Fruit fly (Drosophila melanogaster) whole organism, wandering third instar larva: ENCODE results near the gene pico.
A peak's percentile ranks its signal among the peaks of the same experiment; 100 is the strongest.

Experiments
- Abd-B ChIP-seq: fragments of >200 bp; optimal IDR thresholded peaks from 2 replicates; lab custom pipeline; 2017; ENCODE audit warnings: missing biosample characterization, missing genetic modification characterization
- CG32264 ChIP-seq: fragments of 200-800 bp; sonication (Bioruptor generic); optimal IDR thresholded peaks from 2 replicates; lab custom pipeline; 2016; ENCODE audit warnings: missing biosample characterization, missing genetic modification characterization
- CG9705 ChIP-seq: fragments of 200-800 bp; sonication (Bioruptor generic); optimal IDR thresholded peaks from 2 replicates; lab custom pipeline; 2018; ENCODE audit warnings: missing biosample characterization, mild to moderate bottlenecking, missing genetic modification characterization
- CrebA ChIP-seq: fragments of 200-800 bp; sonication (Bioruptor generic); optimal IDR thresholded peaks from 2 replicates; lab custom pipeline; 2016; ENCODE audit warnings: missing biosample characterization, mild to moderate bottlenecking, missing genetic modification characterization, borderline replicate concordance
- Dfd ChIP-seq: fragments of >200 bp; optimal IDR thresholded peaks from 2 replicates; lab custom pipeline; 2017; ENCODE audit warnings: missing biosample characterization, missing genetic modification characterization
- Dif ChIP-seq: fragments of 200-275, 200-300 bp; sonication (Bioruptor generic); optimal IDR thresholded peaks from 2 replicates; lab custom pipeline; 2018; ENCODE audit warnings: missing biosample characterization, missing genetic modification characterization; ENCODE audit not compliant: partially characterized antibody
- GATAd ChIP-seq: sonication (Bioruptor generic); optimal IDR thresholded peaks from 2 replicates; lab custom pipeline; 2016; ENCODE audit warnings: missing biosample characterization, missing genetic modification characterization
- HLH106 ChIP-seq: fragments of 200-800 bp; optimal IDR thresholded peaks from 3 replicates; lab custom pipeline; 2019; ENCODE audit warnings: missing biosample characterization, mild to moderate bottlenecking, missing genetic modification characterization, moderate library complexity
- Hnf4 ChIP-seq: fragments of 200-800 bp; sonication (Bioruptor generic); optimal IDR thresholded peaks from 2 replicates; lab custom pipeline; 2016; ENCODE audit warnings: missing biosample characterization, mild to moderate bottlenecking, missing genetic modification characterization
- Hr78 ChIP-seq: fragments of >200 bp; optimal IDR thresholded peaks from 2 replicates; lab custom pipeline; 2017; ENCODE audit warnings: missing biosample characterization, missing genetic modification characterization
- Hr83 ChIP-seq: fragments of 200-300 bp; sonication (Bioruptor generic); optimal IDR thresholded peaks from 2 replicates; lab custom pipeline; 2016; ENCODE audit warnings: missing biosample characterization, mild to moderate bottlenecking, missing genetic modification characterization, moderate library complexity; ENCODE audit not compliant: poor library complexity, severe bottlenecking
- Jra ChIP-seq: sonication (Bioruptor generic); optimal IDR thresholded peaks from 2 replicates; lab custom pipeline; 2016; ENCODE audit warnings: missing biosample characterization, missing genetic modification characterization
- Mio ChIP-seq: sonication (Bioruptor generic); optimal IDR thresholded peaks from 2 replicates; lab custom pipeline; 2016; ENCODE audit warnings: missing biosample characterization, missing genetic modification characterization
- Myc ChIP-seq: fragments of >200 bp; optimal IDR thresholded peaks from 2 replicates; lab custom pipeline; 2017
- N ChIP-seq: fragments of >200 bp; optimal IDR thresholded peaks from 2 replicates; lab custom pipeline; 2018; ENCODE audit warnings: missing biosample characterization, missing external identifiers, missing genetic modification characterization
- OdsH ChIP-seq: fragments of 200-800 bp; sonication (Bioruptor generic); optimal IDR thresholded peaks from 2 replicates; lab custom pipeline; 2016; ENCODE audit warnings: missing biosample characterization, mild to moderate bottlenecking, missing genetic modification characterization
- Rel ChIP-seq, 2 experiments: fragments of 200-800 bp; sonication (Bioruptor generic) in 1 of 2; optimal IDR thresholded peaks; 2 replicates in 1 of 2; 3 replicates in 1 of 2; lab custom pipeline; 2016 to 2019; ENCODE audit warnings: mild to moderate bottlenecking in 2 of 2, missing biosample characterization in 2 of 2, missing genetic modification characterization in 2 of 2, moderate library complexity in 1 of 2
- Sp1 ChIP-seq: fragments of 200-800 bp; sonication (Bioruptor generic); optimal IDR thresholded peaks from 3 replicates; lab custom pipeline; 2019; ENCODE audit warnings: missing biosample characterization, mild to moderate bottlenecking, missing genetic modification characterization, moderate library complexity
- Vsx2 ChIP-seq: fragments of 200-300, 225-300 bp; sonication (Bioruptor generic); optimal IDR thresholded peaks from 2 replicates; lab custom pipeline; 2018; ENCODE audit warnings: missing biosample characterization, missing genetic modification characterization; ENCODE audit not compliant: partially characterized antibody
- br ChIP-seq: fragments of 200-800 bp; sonication (Bioruptor generic); optimal IDR thresholded peaks from 2 replicates; lab custom pipeline; 2016; ENCODE audit warnings: missing biosample characterization, missing genetic modification characterization
- brk ChIP-seq: fragments of 200-800 bp; sonication (Bioruptor generic); optimal IDR thresholded peaks from 2 replicates; lab custom pipeline; 2016; ENCODE audit warnings: missing biosample characterization, mild to moderate bottlenecking, missing genetic modification characterization
- dl ChIP-seq, 2 experiments: fragments of 175-275, 200-275 bp in 1 of 2; fragments of 200-275 bp in 1 of 2; sonication (Bioruptor generic); optimal IDR thresholded peaks; lab custom pipeline; 2018; ENCODE audit warnings: mild to moderate bottlenecking in 2 of 2, missing biosample characterization in 2 of 2, missing genetic modification characterization in 2 of 2, moderate library complexity in 2 of 2; ENCODE audit not compliant: partially characterized antibody in 2 of 2, insufficient read depth in 1 of 2
- dmrt93B ChIP-seq: fragments of 200-800 bp; sonication (Bioruptor generic); optimal IDR thresholded peaks from 2 replicates; lab custom pipeline; 2018; ENCODE audit warnings: missing biosample characterization, mild to moderate bottlenecking, missing genetic modification characterization
- dsf ChIP-seq: sonication (Bioruptor generic); optimal IDR thresholded peaks from 2 replicates; lab custom pipeline; 2016; ENCODE audit warnings: missing biosample characterization, missing genetic modification characterization, borderline replicate concordance
- ey ChIP-seq: fragments of 200-800 bp; sonication (Bioruptor generic); optimal IDR thresholded peaks from 2 replicates; lab custom pipeline; 2016; ENCODE audit warnings: missing biosample characterization, missing genetic modification characterization
- foxo ChIP-seq, 2 experiments: fragments of 200-800 bp; sonication (Bioruptor generic); optimal IDR thresholded peaks; 2 replicates in 1 of 2; 3 replicates in 1 of 2; lab custom pipeline; 2016 to 2017; ENCODE audit warnings: missing biosample characterization in 2 of 2, missing genetic modification characterization in 2 of 2
- fru ChIP-seq: fragments of 200-800 bp; sonication (Bioruptor generic); optimal IDR thresholded peaks from 3 replicates; lab custom pipeline; 2016; ENCODE audit warnings: missing biosample characterization, mild to moderate bottlenecking, missing genetic modification characterization
- h ChIP-seq: fragments of 200-800 bp; sonication (Bioruptor generic); optimal IDR thresholded peaks from 3 replicates; lab custom pipeline; 2016; ENCODE audit warnings: missing biosample characterization, mild to moderate bottlenecking, missing genetic modification characterization
- jim ChIP-seq: fragments of 175-275, 200-325 bp; sonication (Bioruptor generic); optimal IDR thresholded peaks from 2 replicates; lab custom pipeline; 2016; ENCODE audit warnings: missing biosample characterization, mild to moderate bottlenecking, missing genetic modification characterization
- lola ChIP-seq: fragments of >200 bp; optimal IDR thresholded peaks from 2 replicates; lab custom pipeline; 2017; ENCODE audit warnings: missing biosample characterization, missing genetic modification characterization
- pan ChIP-seq: fragments of >200 bp; optimal IDR thresholded peaks from 2 replicates; lab custom pipeline; 2017
- psq ChIP-seq: fragments of 200-800 bp; sonication (Bioruptor generic); optimal IDR thresholded peaks from 3 replicates; lab custom pipeline; 2017; ENCODE audit warnings: missing biosample characterization, mild to moderate bottlenecking, missing genetic modification characterization, moderate library complexity
- rgr ChIP-seq: fragments of 200-800 bp; sonication (Bioruptor generic); optimal IDR thresholded peaks from 3 replicates; lab custom pipeline; 2016; ENCODE audit warnings: missing biosample characterization, mild to moderate bottlenecking, missing genetic modification characterization
- sage ChIP-seq: fragments of 200-800 bp; sonication (Bioruptor generic); optimal IDR thresholded peaks from 2 replicates; lab custom pipeline; 2016; ENCODE audit warnings: missing biosample characterization, mild to moderate bottlenecking, missing genetic modification characterization
- sv ChIP-seq: fragments of 200-800 bp; sonication (Bioruptor generic); optimal IDR thresholded peaks from 3 replicates; lab custom pipeline; 2016; ENCODE audit warnings: missing biosample characterization, missing genetic modification characterization
- tai ChIP-seq: sonication (Bioruptor generic); optimal IDR thresholded peaks from 2 replicates; lab custom pipeline; 2016; ENCODE audit warnings: missing biosample characterization, missing genetic modification characterization
- usp ChIP-seq: fragments of >200 bp; optimal IDR thresholded peaks from 2 replicates; lab custom pipeline; 2017; ENCODE audit warnings: missing biosample characterization, missing genetic modification characterization
- woc ChIP-seq: sonication (Bioruptor generic); optimal IDR thresholded peaks from 2 replicates; lab custom pipeline; 2016; ENCODE audit warnings: missing biosample characterization, mild to moderate bottlenecking, missing genetic modification characterization

pico gene

DNA sequence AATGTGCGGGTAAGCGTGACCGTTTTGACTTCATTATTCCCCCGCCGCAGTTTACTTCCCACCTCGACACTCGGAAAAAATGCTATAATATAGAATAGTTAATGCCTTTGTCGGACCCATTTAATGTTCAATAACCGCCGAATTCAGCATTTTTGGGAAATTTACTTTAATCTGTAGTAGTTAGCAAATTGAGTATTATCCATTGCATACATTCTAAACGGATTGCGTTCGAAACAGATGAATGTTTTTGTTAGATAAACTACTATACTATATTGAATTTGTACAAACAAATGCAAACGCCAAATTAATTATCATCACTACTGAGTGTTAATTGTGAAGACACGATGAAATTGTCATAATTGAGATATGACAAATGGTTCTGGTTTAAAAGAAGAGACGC, 32.3 kb upstream of the pico start:
- no peak for TF ChIP-seq CG9705 (GFP tag; lab: Kevin White, UChicago)
- peak in 1 of 2 experiments; percentile 15 for TF ChIP-seq foxo (GFP tag; optimal IDR thresholded peaks at IDR 0.05; lab: Kevin White, UChicago)
- no peak for TF ChIP-seq dmrt93B
- TF ChIP-seq N: no peak
- no peak for TF ChIP-seq usp (GFP tag; lab: Kevin White, UChicago)
- TF ChIP-seq OdsH (GFP tag; lab: Kevin White, UChicago): no peak
- TF ChIP-seq fru (GFP tag; lab: Kevin White, UChicago): no peak
- no peak for TF ChIP-seq Dfd (GFP tag; lab: Kevin White, UChicago)

DNA sequence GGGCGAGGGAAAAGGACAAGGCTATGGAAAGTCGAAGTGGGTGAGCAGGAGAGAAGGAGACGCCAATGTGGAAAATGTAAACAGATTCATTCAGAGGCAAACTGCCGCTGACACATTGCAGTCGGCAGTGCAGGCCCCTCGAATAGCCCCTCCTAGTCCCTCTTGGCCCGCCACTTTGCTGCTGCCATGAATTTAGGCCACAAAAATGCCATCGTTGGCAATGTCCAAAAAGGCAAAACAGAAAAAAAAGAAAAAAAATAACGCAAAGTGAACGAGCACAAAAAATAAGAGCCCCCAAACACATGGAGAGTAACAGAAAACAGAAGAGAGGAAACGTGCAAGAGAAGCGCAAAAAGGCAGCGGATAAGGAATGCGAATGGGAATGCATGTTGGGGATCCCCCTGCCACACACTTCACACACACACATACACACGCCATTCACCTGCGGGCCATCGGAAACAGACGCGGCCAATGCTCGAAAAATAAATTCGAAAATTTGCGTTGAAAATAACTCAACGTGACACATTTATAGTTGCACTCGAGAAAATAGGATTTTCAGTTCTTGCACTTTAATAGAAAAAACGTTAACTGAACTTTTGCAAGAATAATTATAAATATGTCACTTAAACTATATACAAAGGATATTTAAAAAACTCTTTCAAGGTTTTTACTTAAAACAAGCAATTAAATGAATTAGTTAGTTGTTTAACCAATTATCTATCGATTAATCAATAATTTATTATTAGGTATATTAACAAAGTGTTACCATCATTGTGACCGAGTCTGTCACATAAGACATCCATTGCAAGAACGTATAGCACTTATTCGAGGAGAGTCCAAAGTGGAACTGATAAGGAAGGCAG, 26.7 kb upstream of the pico start:
- TF ChIP-seq GATAd (GFP tag; lab: Kevin White, UChicago) (no peak), tai (GFP tag; lab: Kevin White, UChicago) (no peak), br (GFP tag; lab: Kevin White, UChicago) (peak; percentile 12), Hr83 (GFP tag; lab: Kevin White, UChicago) (no peak), sv (GFP tag; lab: Kevin White, UChicago) (no peak), brk (GFP tag; lab: Kevin White, UChicago) (peak; percentile 13), Rel (GFP tag; optimal IDR thresholded peaks at IDR 0.05; lab: Kevin White, UChicago) (no peak), Rel (tag; optimal IDR thresholded peaks at IDR 0.05; lab: Kevin White, UChicago) (peak; percentile 94), ey (GFP tag; lab: Kevin White, UChicago) (peak; percentile 42), Dfd (GFP tag; lab: Kevin White, UChicago) (no peak), pan (no peak), HLH106 (tag; lab: Kevin White, UChicago) (peak; percentile 6), lola (no peak), psq (peak; percentile 49), jim (GFP tag; lab: Kevin White, UChicago) (no peak), Myc (lab: Kevin White, UChicago) (no peak), N (no peak), h (GFP tag; lab: Kevin White, UChicago) (peak; percentile 38), Vsx2 (GFP tag; lab: Kevin White, UChicago) (no peak), fru (GFP tag; lab: Kevin White, UChicago) (peak; percentile 67), Dif (GFP tag; lab: Kevin White, UChicago) (peak; percentile 23), dmrt93B (no peak), CrebA (GFP tag; lab: Kevin White, UChicago) (no peak), Hr78 (GFP tag; lab: Kevin White, UChicago) (no peak), Mio (no peak), CG9705 (GFP tag; lab: Kevin White, UChicago) (no peak), usp (GFP tag; lab: Kevin White, UChicago) (no peak), Jra (GFP tag; lab: Kevin White, UChicago) (no peak), sage (GFP tag; lab: Kevin White, UChicago) (no peak), Sp1 (peak; percentile 12), dl (GFP tag; optimal IDR thresholded peaks at IDR 0.05; lab: Kevin White, UChicago; ENCODE audit: insufficient read depth in 1 of 2, partially characterized antibody in 2 of 2) (no peak), OdsH (GFP tag; lab: Kevin White, UChicago) (peak; percentile 62), Hnf4 (GFP tag; lab: Kevin White, UChicago) (peak; percentile 11), Abd-B (GFP tag; lab: Kevin White, UChicago) (no peak), dsf (GFP tag; lab: Kevin White, UChicago) (no peak), woc (GFP tag; lab: Kevin White, UChicago) (peak; percentile 27), rgr (GFP tag; lab: Kevin White, UChicago) (peak; percentile 25), foxo (GFP tag; optimal IDR thresholded peaks at IDR 0.05; lab: Kevin White, UChicago) (peak in 1 of 2 experiments; percentile 50), CG32264 (GFP tag; lab: Kevin White, UChicago) (no peak)
